Worm (Caenorhabditis elegans): ENCODE results near the gene Y67D8A.2.
"Not testable (repeated sequence)": the region's sequence is repeated elsewhere in the genome, so short reads cannot be mapped to it uniquely, and the experiment has no call there.

DNA sequence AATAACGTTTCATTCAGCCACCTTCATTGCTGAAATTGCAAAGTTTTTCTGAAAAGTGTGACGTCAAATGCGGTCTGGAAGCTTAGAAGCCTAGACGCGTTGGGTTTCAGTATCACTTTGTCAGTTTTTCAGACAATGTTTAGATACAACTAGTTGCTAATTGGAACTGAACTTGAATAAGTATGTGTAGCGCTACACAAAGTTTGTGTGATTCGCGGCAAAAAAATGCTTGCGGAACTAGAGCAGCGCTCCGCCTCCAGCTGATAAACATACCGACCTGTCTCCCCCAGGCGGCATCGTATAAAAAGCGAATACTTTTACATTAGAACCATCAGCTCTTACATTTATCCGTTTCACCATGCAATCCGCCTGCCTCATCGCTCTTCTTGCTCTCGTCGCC lies 79.8 kb downstream of the Y67D8A.2 start, which contains the start of gene W08E12.4:
- TF ChIP-seq nhr-90 (tag; optimal IDR thresholded peaks at IDR 0.05); K12H6.12 (tag; optimal IDR thresholded peaks at IDR 0.05); madf-3 (GFP tag; IDR thresholded peaks at IDR 0.05); pha-4 (tag; optimal IDR thresholded peaks at IDR 0.05); nhr-27 (tag; optimal IDR thresholded peaks at IDR 0.05); ccch-3 (GFP tag; optimal IDR thresholded peaks at IDR 0.05); B0261.1 (tag; optimal IDR thresholded peaks at IDR 0.05); lin-35 (GFP tag; optimal IDR thresholded peaks at IDR 0.05); lsl-1 (GFP tag; optimal IDR thresholded peaks at IDR 0.05); unc-62 (GFP tag; optimal IDR thresholded peaks at IDR 0.05); nfya-1 (tag; optimal IDR thresholded peaks at IDR 0.05; ENCODE audit: borderline replicate concordance, insufficient read depth): not testable (repeated sequence)

Data from whole organism, young adult.